Fruit fly (Drosophila melanogaster) whole organism, embryonic: ENCODE results near the gene CG42554.
A peak's percentile ranks its signal among the peaks of the same experiment; 100 is the strongest.

Experiments used
- ATbp ChIP-seq: fragments of 200-800 bp; sonication (Bioruptor generic); optimal IDR thresholded peaks from 2 replicates; lab custom pipeline; 2017; ENCODE audit warnings: missing biosample characterization, mild to moderate bottlenecking, missing genetic modification characterization, missing genetic modification reagents
- Asciz ChIP-seq: fragments of 200-800 bp; sonication (Bioruptor generic); optimal IDR thresholded peaks from 2 replicates; lab custom pipeline; 2017; ENCODE audit warnings: missing biosample characterization, mild to moderate bottlenecking, missing genetic modification characterization, missing genetic modification reagents
- CG10366 ChIP-seq: fragments of 200-800 bp; sonication (Bioruptor generic); IDR thresholded peaks from 2 replicates; pipeline ENCODE4 v1.3.6; 2022; ENCODE audit warnings: missing biosample characterization, missing genetic modification characterization
- CG10959 ChIP-seq: fragments of 200-800 bp; sonication (Bioruptor generic); IDR thresholded peaks from 2 replicates; pipeline ENCODE4 v1.3.6; 2022; ENCODE audit warnings: missing biosample characterization, missing genetic modification characterization
- CG11398 ChIP-seq: fragments of 200-800 bp; sonication (Bioruptor generic); optimal IDR thresholded peaks from 2 replicates; lab custom pipeline; 2016; ENCODE audit warnings: missing biosample characterization, missing genetic modification characterization
- CG13424 ChIP-seq: fragments of 200-800 bp; sonication (Bioruptor generic); optimal IDR thresholded peaks from 2 replicates; lab custom pipeline; 2019; ENCODE audit warnings: missing biosample characterization, mild to moderate bottlenecking, missing genetic modification characterization, moderate library complexity
- CG14710 ChIP-seq: fragments of 200-800 bp; sonication (Bioruptor generic); optimal IDR thresholded peaks from 3 replicates; lab custom pipeline; 2019; ENCODE audit warnings: missing biosample characterization, mild to moderate bottlenecking, missing genetic modification characterization, moderate library complexity
- CG15269 ChIP-seq: fragments of 200-800 bp; sonication (Bioruptor generic); optimal IDR thresholded peaks from 2 replicates; lab custom pipeline; 2018; ENCODE audit warnings: missing biosample characterization, mild to moderate bottlenecking, missing genetic modification characterization, moderate library complexity
- CG1529 ChIP-seq: fragments of 200-800 bp; sonication (Bioruptor generic); optimal IDR thresholded peaks from 3 replicates; lab custom pipeline; 2018; ENCODE audit warnings: missing biosample characterization, missing genetic modification characterization
- CG1602 ChIP-seq: fragments of 200-800 bp; sonication (Bioruptor generic); optimal IDR thresholded peaks from 3 replicates; lab custom pipeline; 2016; ENCODE audit warnings: missing biosample characterization, missing genetic modification characterization
- CG17568 ChIP-seq: fragments of 200-800 bp; sonication (Bioruptor generic); optimal IDR thresholded peaks from 2 replicates; lab custom pipeline; 2018; ENCODE audit warnings: missing biosample characterization, mild to moderate bottlenecking, missing genetic modification characterization, moderate library complexity
- CG18619 ChIP-seq: fragments of 200-800 bp; sonication (Bioruptor generic); optimal IDR thresholded peaks from 3 replicates; lab custom pipeline; 2017; ENCODE audit warnings: missing biosample characterization, mild to moderate bottlenecking, missing genetic modification characterization
- CG2875 ChIP-seq: fragments of 200-800 bp; sonication (Bioruptor generic); optimal IDR thresholded peaks from 2 replicates; lab custom pipeline; 2017; ENCODE audit warnings: missing biosample characterization, mild to moderate bottlenecking, missing genetic modification characterization, missing genetic modification reagents
- CG31388 ChIP-seq: fragments of 200-800 bp; sonication (Bioruptor generic); optimal IDR thresholded peaks from 2 replicates; lab custom pipeline; 2016; ENCODE audit warnings: missing biosample characterization, missing genetic modification characterization
- CG3847 ChIP-seq: fragments of 200-800 bp; sonication (Bioruptor generic); IDR thresholded peaks from 2 replicates; pipeline ENCODE4 v1.3.6; 2022; ENCODE audit warnings: missing biosample characterization, missing genetic modification characterization
- CG4424 ChIP-seq: fragments of 200-800 bp; sonication (Bioruptor generic); optimal IDR thresholded peaks from 3 replicates; lab custom pipeline; 2016; ENCODE audit warnings: missing biosample characterization, missing genetic modification characterization
- CG4854 ChIP-seq: fragments of 200-800 bp; sonication (Bioruptor generic); optimal IDR thresholded peaks from 2 replicates; lab custom pipeline; 2016; ENCODE audit warnings: missing biosample characterization, missing genetic modification characterization, inconsistent platforms
- CG6854 ChIP-seq: fragments of 200-800 bp; sonication (Bioruptor generic); optimal IDR thresholded peaks from 3 replicates; lab custom pipeline; 2017; ENCODE audit warnings: missing biosample characterization, mild to moderate bottlenecking, missing genetic modification characterization
- CG8281 ChIP-seq: fragments of 200-800 bp; sonication (Bioruptor generic); optimal IDR thresholded peaks from 2 replicates; lab custom pipeline; 2018; ENCODE audit warnings: missing biosample characterization, mild to moderate bottlenecking, missing genetic modification characterization, moderate library complexity
- CG8478 ChIP-seq: fragments of >200 bp; optimal IDR thresholded peaks from 2 replicates; lab custom pipeline; 2018
- Deaf1 ChIP-seq: fragments of 200-800 bp; optimal IDR thresholded peaks from 3 replicates; lab custom pipeline; 2019; ENCODE audit warnings: missing biosample characterization, mild to moderate bottlenecking, missing genetic modification characterization, moderate library complexity
- Dip2 ChIP-seq: fragments of 200-800 bp; sonication (Bioruptor generic); IDR thresholded peaks from 2 replicates; pipeline ENCODE4 v1.3.6; 2022; ENCODE audit warnings: missing biosample characterization, missing genetic modification characterization
- Ptx1 ChIP-seq: fragments of 200-800 bp; sonication (Bioruptor generic); IDR thresholded peaks from 2 replicates; pipeline ENCODE4 v1.3.6; 2022; ENCODE audit warnings: missing biosample characterization, missing genetic modification characterization
- Six4 ChIP-seq: fragments of 200-800 bp; sonication (Bioruptor generic); optimal IDR thresholded peaks from 2 replicates; lab custom pipeline; 2016; ENCODE audit warnings: missing biosample characterization, missing genetic modification characterization
- Sox100B ChIP-seq: fragments of 200-800 bp; sonication (Bioruptor generic); optimal IDR thresholded peaks from 3 replicates; lab custom pipeline; 2018; ENCODE audit warnings: missing biosample characterization, mild to moderate bottlenecking, missing genetic modification characterization
- Spps ChIP-seq: fragments of 200-800 bp; sonication (Bioruptor generic); optimal IDR thresholded peaks from 2 replicates; lab custom pipeline; 2018; ENCODE audit warnings: missing biosample characterization, mild to moderate bottlenecking, missing genetic modification characterization
- TFAM ChIP-seq: fragments of 200-800 bp; sonication (Bioruptor generic); optimal IDR thresholded peaks from 2 replicates; lab custom pipeline; 2017; ENCODE audit warnings: missing biosample characterization, missing genetic modification characterization, inconsistent platforms
- Vsx1 ChIP-seq: fragments of 200-800 bp; sonication (Bioruptor generic); optimal IDR thresholded peaks from 2 replicates; lab custom pipeline; 2017; ENCODE audit warnings: missing biosample characterization, mild to moderate bottlenecking, missing genetic modification characterization, missing genetic modification reagents
- ac ChIP-seq: fragments of 200-800 bp; sonication (Bioruptor generic); optimal IDR thresholded peaks from 3 replicates; lab custom pipeline; 2017; ENCODE audit warnings: missing biosample characterization, mild to moderate bottlenecking, missing genetic modification characterization
- crol ChIP-seq: fragments of 200-800 bp; sonication (Bioruptor generic); IDR thresholded peaks from 2 replicates; pipeline ENCODE4 v1.3.6; 2022; ENCODE audit warnings: missing biosample characterization, missing genetic modification characterization
- disco-r ChIP-seq: fragments of 200-800 bp; sonication (Bioruptor generic); optimal IDR thresholded peaks from 2 replicates; lab custom pipeline; 2016; ENCODE audit warnings: missing biosample characterization, missing genetic modification characterization
- dpn ChIP-seq, 2 experiments: fragments of 200-800 bp; sonication (Bioruptor generic); optimal IDR thresholded peaks; 3 replicates each; lab custom pipeline; 2016; ENCODE audit warnings: missing biosample characterization in 2 of 2, missing genetic modification characterization in 2 of 2
- esg ChIP-seq: fragments of 200-800 bp; sonication (Bioruptor generic); conservative IDR thresholded peaks from 2 replicates; pipeline ENCODE4 v1.3.6; 2022; ENCODE audit warnings: missing biosample characterization, missing genetic modification characterization
- fd96Cb ChIP-seq: fragments of 200-800 bp; sonication (Bioruptor generic); optimal IDR thresholded peaks from 2 replicates; lab custom pipeline; 2018; ENCODE audit warnings: missing biosample characterization, mild to moderate bottlenecking, missing genetic modification characterization, moderate library complexity
- fru ChIP-seq: fragments of >200 bp; optimal IDR thresholded peaks from 2 replicates; lab custom pipeline; 2017
- gcm2 ChIP-seq: fragments of 200-800 bp; sonication (Bioruptor generic); optimal IDR thresholded peaks from 2 replicates; lab custom pipeline; 2016; ENCODE audit warnings: missing biosample characterization, missing genetic modification characterization
- inv ChIP-seq: fragments of 200-800 bp; sonication (Bioruptor generic); IDR thresholded peaks from 2 replicates; pipeline ENCODE4 v1.3.6; 2022; ENCODE audit warnings: missing biosample characterization, missing genetic modification characterization; ENCODE audit not compliant: partially characterized antibody
- jing ChIP-seq: fragments of 200-800 bp; sonication (Bioruptor generic); optimal IDR thresholded peaks from 2 replicates; lab custom pipeline; 2018; ENCODE audit warnings: missing biosample characterization, mild to moderate bottlenecking, missing genetic modification characterization
- ken ChIP-seq: fragments of 200-800 bp; sonication (Bioruptor generic); IDR thresholded peaks from 3 replicates; pipeline ENCODE4 v1.3.6; 2022; ENCODE audit warnings: missing biosample characterization, missing genetic modification characterization
- lbe ChIP-seq: fragments of 200-800 bp; sonication (Bioruptor generic); optimal IDR thresholded peaks from 2 replicates; lab custom pipeline; 2016; ENCODE audit warnings: missing biosample characterization, mild to moderate bottlenecking, missing genetic modification characterization
- lov ChIP-seq, 2 experiments: fragments of 200-800 bp in 1 of 2; fragments of >200 bp in 1 of 2; sonication (Bioruptor generic) in 1 of 2; IDR thresholded peaks in 1 of 2; optimal IDR thresholded peaks in 1 of 2; 2 replicates in 1 of 2; 3 replicates in 1 of 2; pipeline versions ENCODE4 v1.3.6 to Lab custom; 2017 to 2022; ENCODE audit warnings: missing biosample characterization in 1 of 2, missing genetic modification characterization in 1 of 2
- oc ChIP-seq: fragments of 200-800 bp; sonication (Bioruptor generic); optimal IDR thresholded peaks from 2 replicates; lab custom pipeline; 2018; ENCODE audit warnings: missing biosample characterization, mild to moderate bottlenecking, missing genetic modification characterization, moderate library complexity
- org-1 ChIP-seq: fragments of 200-800 bp; sonication (Bioruptor generic); optimal IDR thresholded peaks from 2 replicates; lab custom pipeline; 2017; ENCODE audit warnings: missing biosample characterization, missing genetic modification characterization
- sens ChIP-seq: fragments of 200-800 bp; sonication (Bioruptor generic); peaks from one replicate; lab custom pipeline; 2016; ENCODE audit warnings: missing biosample characterization, missing genetic modification characterization
- sim ChIP-seq: fragments of 200-800 bp; sonication (Bioruptor generic); IDR thresholded peaks from 2 replicates; pipeline ENCODE4 v1.3.6; 2022; ENCODE audit warnings: missing biosample characterization, missing genetic modification characterization
- sna ChIP-seq: fragments of 200-800 bp; sonication (Bioruptor generic); IDR thresholded peaks from 2 replicates; pipeline ENCODE4 v1.3.6; 2022; ENCODE audit warnings: missing biosample characterization, missing genetic modification characterization; ENCODE audit not compliant: partially characterized antibody
- sr ChIP-seq: fragments of 200-800 bp; sonication (Bioruptor generic); IDR thresholded peaks from 3 replicates; pipeline ENCODE4 v1.3.6; 2022; ENCODE audit warnings: missing biosample characterization, missing genetic modification characterization
- trem ChIP-seq: fragments of 200-800 bp; optimal IDR thresholded peaks from 3 replicates; lab custom pipeline; 2019; ENCODE audit warnings: missing biosample characterization, mild to moderate bottlenecking, missing genetic modification characterization, moderate library complexity
- yki ChIP-seq: fragments of >200 bp; optimal IDR thresholded peaks from 3 replicates; lab custom pipeline; 2018
- z ChIP-seq: fragments of 200-800 bp; sonication (Bioruptor generic); IDR thresholded peaks from 3 replicates; pipeline ENCODE4 v1.3.6; 2022; ENCODE audit warnings: missing biosample characterization, missing genetic modification characterization

The CG42554 gene

dm6 chr3L:799837-800513 lies 35.5 kb upstream of the CG42554 start (continued):
- TF ChIP-seq CG18619 (GFP tag; lab: Kevin White, UChicago) (peak; percentile 12), CG17568 (no peak), lov (optimal IDR thresholded peaks at IDR 0.05; lab: Kevin White, UChicago) (no peak), lov (GFP tag; IDR thresholded peaks at IDR 0.05; lab: Robert Waterston, UW) (0 out of 3 replicates have a peak, but pooled peaks have one; percentile 42), ac (GFP tag; lab: Kevin White, UChicago) (no peak), CG6854 (GFP tag; lab: Kevin White, UChicago) (no peak), CG4854 (GFP tag; lab: Kevin White, UChicago) (no peak), sna (GFP tag; lab: Robert Waterston, UW) (no peak), CG15269 (tag; lab: Kevin White, UChicago) (no peak), inv (GFP tag; lab: Robert Waterston, UW) (no peak), CG10366 (GFP tag; lab: Robert Waterston, UW) (peak; percentile 44; the same call in 1 of the 2 replicates), CG31388 (no peak), Spps (peak; percentile 11), CG1529 (GFP tag; lab: Kevin White, UChicago) (peak; percentile 33), disco-r (GFP tag; lab: Kevin White, UChicago) (no peak), gcm2 (GFP tag; lab: Kevin White, UChicago) (no peak), CG10959 (0 out of 2 replicates have a peak, but pooled peaks have one; percentile 17), z (GFP tag; lab: Robert Waterston, UW) (no peak), Sox100B (peak; percentile 40), TFAM (GFP tag; lab: Kevin White, UChicago) (no peak), ken (GFP tag; lab: Robert Waterston, UW) (no peak), Vsx1 (GFP tag; lab: Kevin White, UChicago) (no peak), CG11398 (no peak), CG3847 (GFP tag; lab: Robert Waterston, UW) (no peak), fru (no peak), lbe (GFP tag; lab: Kevin White, UChicago) (peak; percentile 48), Deaf1 (tag; lab: Kevin White, UChicago) (peak; percentile 12), CG8281 (tag; lab: Kevin White, UChicago) (no peak), CG2875 (GFP tag; lab: Kevin White, UChicago) (peak; percentile 22), yki (lab: Kevin White, UChicago) (no peak), crol (GFP tag; lab: Robert Waterston, UW) (peak; percentile 63), CG1602 (GFP tag; lab: Kevin White, UChicago) (peak; percentile 8), sim (GFP tag; lab: Robert Waterston, UW) (0 out of 2 replicates have a peak, but pooled peaks have one; percentile 6), CG8478 (lab: Kevin White, UChicago) (no peak), CG4424 (GFP tag; lab: Kevin White, UChicago) (peak; percentile 31), CG13424 (tag; lab: Kevin White, UChicago) (peak; percentile 5), sens (GFP tag; lab: Kevin White, UChicago) (peak; percentile 92), esg (GFP tag; lab: Robert Waterston, UW) (peak; percentile 31; the same call in 1 of the 2 replicates), oc (peak; percentile 15), Six4 (GFP tag; lab: Kevin White, UChicago) (peak; percentile 14), CG14710 (tag; lab: Kevin White, UChicago) (peak; percentile 29), jing (GFP tag; lab: Kevin White, UChicago) (peak; percentile 20), Asciz (GFP tag; lab: Kevin White, UChicago) (peak; percentile 28), sr (GFP tag; lab: Robert Waterston, UW) (no peak), Dip2 (no peak), Ptx1 (GFP tag; lab: Robert Waterston, UW) (peak; percentile 49; the same call in 1 of the 2 replicates), ATbp (peak; percentile 37), trem (tag; lab: Kevin White, UChicago) (peak; percentile 10), dpn (GFP tag; optimal IDR thresholded peaks at IDR 0.05; lab: Kevin White, UChicago) (peak in 1 of 2 experiments; percentile 11), fd96Cb (tag; lab: Kevin White, UChicago) (peak; percentile 45), org-1 (GFP tag; lab: Kevin White, UChicago) (no peak)
